Fruit fly (Drosophila melanogaster): Measurements from ENCODE around the gene Or13a.
A peak's percentile ranks its signal among the peaks of the same experiment; 100 is the strongest.

Or13a gene

dm6 chrX:16005066-16005465, 30.8 kb downstream of the Or13a start (continued):
- no peak for TF ChIP-seq CG7556 (GFP tag; optimal IDR thresholded peaks at IDR 0.05)
- TF ChIP-seq bbx (GFP tag; IDR thresholded peaks at IDR 0.05; ENCODE audit: partially characterized antibody) = no peak
- no peak for TF ChIP-seq CG33213 (GFP tag; optimal IDR thresholded peaks at IDR 0.05)
- TF ChIP-seq CG10979 (tag; optimal IDR thresholded peaks at IDR 0.05) = peak; percentile 7

- TF ChIP-seq CG13296 (GFP tag; optimal IDR thresholded peaks at IDR 0.05) (no peak), CG10321 (GFP tag; IDR thresholded peaks at IDR 0.05) (no peak), CG9797 (GFP tag; optimal IDR thresholded peaks at IDR 0.05) (peak; percentile 66), ewg (GFP tag; optimal IDR thresholded peaks at IDR 0.05) (peak; percentile 94), Ets65A (GFP tag) (no peak), eyg (GFP tag; optimal IDR thresholded peaks at IDR 0.05) (no peak), CG17912 (GFP tag; optimal IDR thresholded peaks at IDR 0.05) (no peak), onecut (GFP tag; IDR thresholded peaks at IDR 0.05) (peak; percentile 43; the same call in 1 of the 2 replicates), Dip2 (GFP tag; IDR thresholded peaks at IDR 0.05) (no peak), sqz (GFP tag; optimal IDR thresholded peaks at IDR 0.05) (no peak), zen (tag; optimal IDR thresholded peaks at IDR 0.05) (peak; percentile 21), Ets97D (GFP tag; optimal IDR thresholded peaks at IDR 0.05) (peak; percentile 64), MESR4 (GFP tag; optimal IDR thresholded peaks at IDR 0.05) (peak; percentile 65), Side (GFP tag; optimal IDR thresholded peaks at IDR 0.05) (no peak), CG43689 (GFP tag; IDR thresholded peaks at IDR 0.05) (no peak), CG14710 (tag; optimal IDR thresholded peaks at IDR 0.05) (peak; percentile 53), CG14014 (GFP tag; IDR thresholded peaks at IDR 0.05) (no peak), CG4328 (GFP tag; optimal IDR thresholded peaks at IDR 0.05) (no peak), vnd (GFP tag; IDR thresholded peaks at IDR 0.05; ENCODE audit: partially characterized antibody) (peak; percentile 62; the same call in 2 of the 3 replicates), lilli (GFP tag; optimal IDR thresholded peaks at IDR 0.05) (peak; percentile 6), gcm2 (GFP tag; optimal IDR thresholded peaks at IDR 0.05) (no peak), CG5245 (GFP tag; optimal IDR thresholded peaks at IDR 0.05) (no peak), sna (GFP tag; IDR thresholded peaks at IDR 0.05; ENCODE audit: partially characterized antibody) (peak; percentile 35; the same call in 1 of the 2 replicates), CG9215 (GFP tag; IDR thresholded peaks at IDR 0.05) (no peak), stwl (tag; optimal IDR thresholded peaks at IDR 0.05) (peak; percentile 92), hb (GFP tag; IDR thresholded peaks at IDR 0.05; ENCODE audit: partially characterized antibody) (0 out of 3 replicates have a peak, but pooled peaks have one; percentile 14), H2.0 (GFP tag; IDR thresholded peaks at IDR 0.05) (no peak), CG7963 (GFP tag; IDR thresholded peaks at IDR 0.05; ENCODE audit: partially characterized antibody) (peak; percentile 67), Opbp (GFP tag; IDR thresholded peaks at IDR 0.05; ENCODE audit: partially characterized antibody) (peak; percentile 68; the same call in 2 of the 3 replicates), Asciz (GFP tag; optimal IDR thresholded peaks at IDR 0.05) (no peak), ab (GFP tag; optimal IDR thresholded peaks at IDR 0.05) (no peak), Xbp1 (GFP tag; optimal IDR thresholded peaks at IDR 0.05) (no peak), CG8089 (GFP tag; optimal IDR thresholded peaks at IDR 0.05) (no peak), Scr (GFP tag; IDR thresholded peaks at IDR 0.05; ENCODE audit: partially characterized antibody) (peak; percentile 69), Dref (GFP tag; IDR thresholded peaks at IDR 0.05) (peak; percentile 86), CG8924 (tag; optimal IDR thresholded peaks at IDR 0.05) (peak; percentile 29), CG13894 (tag; optimal IDR thresholded peaks at IDR 0.05) (no peak), CG33557 (GFP tag; optimal IDR thresholded peaks at IDR 0.05) (no peak), gt (GFP tag; IDR thresholded peaks at IDR 0.05) (no peak), CG34422 (GFP tag; IDR thresholded peaks at IDR 0.05) (no peak), CG15011 (GFP tag; optimal IDR thresholded peaks at IDR 0.05) (no peak), grau (tag; optimal IDR thresholded peaks at IDR 0.05) (no peak), YL-1 (GFP tag; optimal IDR thresholded peaks at IDR 0.05) (peak; percentile 38), pzg (GFP tag; optimal IDR thresholded peaks at IDR 0.05) (peak; percentile 84)
Observed at dm6 chrX:16005551-16006197, 31.4 kb downstream of the Or13a start, which contains the start of the genes vap and CG12698. Gene vap (minus strand): TSS chrX:16005812. Gene CG12698 (plus strand): TSS chrX:16006147.

Measured in whole organism, embryonic.